Worm (Caenorhabditis elegans): ENCODE data around the gene T12A2.21.

Gene T12A2.21

DNA sequence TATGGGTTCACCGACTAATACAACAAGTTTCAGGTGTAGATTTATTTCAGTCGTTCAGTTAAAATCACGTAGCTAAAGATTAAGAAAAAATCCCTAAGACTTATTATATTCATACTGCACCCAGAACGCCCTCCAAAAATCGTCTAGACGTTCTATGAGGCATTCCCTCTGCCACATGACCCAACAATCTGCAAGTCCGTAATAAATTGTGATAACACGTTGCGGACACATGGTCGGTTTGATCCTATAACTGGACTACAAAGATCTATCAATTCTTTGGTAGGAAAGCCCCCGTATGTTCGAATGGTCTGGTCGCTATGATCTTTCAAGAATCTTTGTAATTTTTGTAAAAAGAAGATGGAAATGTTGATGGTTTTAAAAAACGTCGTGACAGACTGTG lies 20.6 kb downstream of the T12A2.21 start:
- TF ChIP-seq unc-120 (tag; optimal IDR thresholded peaks at IDR 0.05; ENCODE audit: poor library complexity, severe bottlenecking) (no peak), flh-1 (GFP tag; optimal IDR thresholded peaks at IDR 0.05) (no peak), unc-62 (GFP tag; optimal IDR thresholded peaks at IDR 0.05) (no peak), sem-2 (GFP tag; optimal IDR thresholded peaks at IDR 0.05) (no peak), lin-32 (GFP tag; optimal IDR thresholded peaks at IDR 0.05) (no peak), tbx-8 (GFP tag; optimal IDR thresholded peaks at IDR 0.05) (no peak), ham-2 (GFP tag; optimal IDR thresholded peaks at IDR 0.05) (no peak), mab-5 (tag; optimal IDR thresholded peaks at IDR 0.05) (no peak), lsy-2 (tag; optimal IDR thresholded peaks at IDR 0.05) (no peak), pha-4 (tag; optimal IDR thresholded peaks at IDR 0.05) (no peak), elt-1 (tag; optimal IDR thresholded peaks at IDR 0.05; ENCODE audit: borderline replicate concordance, insufficient read depth) (no peak)

DNA sequence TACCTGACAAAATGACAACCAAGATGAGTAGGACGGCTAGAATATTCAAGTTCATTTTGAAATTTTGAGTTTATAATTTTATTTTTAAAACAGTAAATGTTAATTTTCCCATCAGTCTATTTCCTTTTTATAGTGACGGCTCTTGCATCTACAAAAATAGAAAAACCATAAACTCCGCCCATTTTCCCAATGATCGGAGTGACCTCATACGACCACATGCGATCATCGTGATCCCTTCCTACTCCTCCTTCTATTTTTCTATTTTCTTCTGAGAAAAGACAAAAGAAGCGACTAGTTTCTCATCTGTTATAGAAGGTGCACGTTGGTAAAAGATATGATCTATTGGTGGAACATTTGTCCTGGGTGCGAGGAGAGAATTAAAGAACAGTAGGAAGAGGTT lies 21.1 kb downstream of the T12A2.21 start, which contains the start of gene C23G10.11:
Gene C23G10.11, minus strand, starts transcription at position 101 of the 400 bp plus-strand sequence.
- TF ChIP-seq mab-5 (tag; optimal IDR thresholded peaks at IDR 0.05) (no peak), nhr-12 (tag; optimal IDR thresholded peaks at IDR 0.05) (no peak), pha-4 (tag; optimal IDR thresholded peaks at IDR 0.05) (no peak), nhr-76 (tag; optimal IDR thresholded peaks at IDR 0.05) (no peak), elt-3 (tag; optimal IDR thresholded peaks at IDR 0.05) (no peak), lin-13 (tag; optimal IDR thresholded peaks at IDR 0.05) (no peak), snpc-4 (tag; optimal IDR thresholded peaks at IDR 0.05) (no peak), ztf-11 (tag; optimal IDR thresholded peaks at IDR 0.05) (no peak)

DNA sequence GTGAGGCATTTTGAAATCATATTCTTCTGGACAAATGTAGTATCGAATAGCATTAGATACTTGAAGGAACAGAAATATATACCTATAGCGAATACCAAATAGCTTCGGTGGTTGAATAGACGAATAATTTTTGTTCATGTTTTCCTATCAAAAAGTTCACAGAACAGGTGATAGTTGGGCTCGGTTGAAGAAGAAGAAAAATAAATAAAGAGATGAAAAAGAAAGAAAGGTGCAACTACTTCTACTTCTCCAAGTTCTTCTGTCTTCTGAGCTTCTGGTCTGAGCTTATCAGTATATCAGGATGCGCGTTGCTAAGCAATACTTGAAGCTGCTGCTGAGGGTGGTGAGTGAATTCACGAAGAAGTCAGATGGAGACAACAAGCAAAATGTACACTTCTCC lies 22.6 kb downstream of the T12A2.21 start, which contains the start of gene C23G10.10:
Gene C23G10.10, minus strand, starts transcription at position 101 of the 400 bp plus-strand sequence.
- TF ChIP-seq lsy-2 (tag; optimal IDR thresholded peaks at IDR 0.05) = no peak

DNA sequence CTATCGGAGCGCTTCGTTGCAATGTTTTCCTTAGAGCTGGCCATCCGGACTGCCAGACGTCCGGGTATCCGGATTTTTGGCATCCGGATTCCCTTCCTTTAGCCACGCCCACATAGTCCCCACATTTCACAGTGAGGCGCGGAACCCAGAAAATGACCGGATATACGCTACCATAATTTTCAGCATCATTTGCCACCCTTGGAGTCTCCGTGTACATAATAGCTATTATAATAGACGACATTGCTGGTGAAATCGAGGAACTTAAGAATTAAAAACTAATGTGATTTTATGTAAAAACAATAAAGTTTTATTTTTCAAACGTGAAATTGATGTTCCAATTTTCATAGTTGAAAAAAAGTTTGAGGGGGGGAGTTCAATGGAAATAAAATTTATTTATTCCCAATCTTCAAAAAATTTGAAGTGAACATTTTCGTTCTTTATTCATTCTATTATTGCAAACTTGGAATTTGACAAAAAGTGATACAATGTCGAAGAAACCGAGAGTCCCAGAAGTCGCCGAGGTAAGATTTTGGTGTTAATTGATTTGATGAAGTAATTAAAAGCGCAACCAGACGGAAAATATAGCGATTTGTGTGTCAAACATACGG lies 26.2 kb downstream of the T12A2.21 start:
- no peak for TF ChIP-seq ceh-43 (GFP tag; optimal IDR thresholded peaks at IDR 0.05)
- no peak for TF ChIP-seq mab-5 (tag; optimal IDR thresholded peaks at IDR 0.05)
- TF ChIP-seq sem-2 (GFP tag; optimal IDR thresholded peaks at IDR 0.05) = no peak
- no peak for TF ChIP-seq nhr-2 (tag; optimal IDR thresholded peaks at IDR 0.05)
- no peak for TF ChIP-seq elt-1 (tag; optimal IDR thresholded peaks at IDR 0.05; ENCODE audit: borderline replicate concordance, insufficient read depth)
- TF ChIP-seq mep-1 (tag; optimal IDR thresholded peaks at IDR 0.05) = no peak
- TF ChIP-seq M03D4.4 (tag; optimal IDR thresholded peaks at IDR 0.05) = no peak
- no peak for TF ChIP-seq tbx-8 (GFP tag; optimal IDR thresholded peaks at IDR 0.05)
- no peak for TF ChIP-seq mls-2 (tag; optimal IDR thresholded peaks at IDR 0.05)
- no peak for TF ChIP-seq snpc-4 (tag; optimal IDR thresholded peaks at IDR 0.05)

ce11 chrIII:6208984-6209383 lies 27.6 kb downstream of the T12A2.21 start, which contains the start of gene C23G10.1:
Gene C23G10.1, plus strand, starts transcription at chrIII:6209284.
- TF ChIP-seq lin-13 (tag; optimal IDR thresholded peaks at IDR 0.05) (no peak), unc-62 (GFP tag; optimal IDR thresholded peaks at IDR 0.05) (no peak), mls-2 (tag; optimal IDR thresholded peaks at IDR 0.05) (no peak), ceh-43 (GFP tag; optimal IDR thresholded peaks at IDR 0.05) (no peak), elt-3 (tag; optimal IDR thresholded peaks at IDR 0.05) (no peak), cnd-1 (tag; optimal IDR thresholded peaks at IDR 0.05) (no peak), nhr-76 (tag; optimal IDR thresholded peaks at IDR 0.05) (no peak), nhr-28 (tag; optimal IDR thresholded peaks at IDR 0.05) (no peak), M03D4.4 (tag; optimal IDR thresholded peaks at IDR 0.05) (no peak), drap-1 (GFP tag; optimal IDR thresholded peaks at IDR 0.05) (no peak), ces-1 (GFP tag; optimal IDR thresholded peaks at IDR 0.05) (no peak), sem-2 (GFP tag; optimal IDR thresholded peaks at IDR 0.05) (no peak)

DNA sequence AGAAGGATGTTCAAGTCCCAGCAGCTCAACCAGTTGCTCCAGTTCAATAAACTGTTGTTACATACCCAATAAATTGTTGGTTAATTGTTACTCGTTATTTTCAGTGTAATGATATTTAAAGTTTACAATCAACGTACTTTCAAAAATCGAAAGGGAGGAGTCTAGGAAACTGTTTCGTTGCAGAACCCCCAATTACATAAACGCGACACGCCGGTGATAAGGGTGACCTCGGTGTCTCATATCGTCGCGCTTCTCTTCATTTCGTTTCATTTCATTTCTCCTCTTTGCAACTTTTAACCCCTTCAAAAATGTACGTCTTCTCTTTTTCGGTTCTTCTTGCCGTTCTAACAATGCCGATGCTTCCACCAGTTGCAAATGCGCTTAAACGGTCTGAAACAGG lies 28.7 kb downstream of the T12A2.21 start, which contains the start of gene C23G10.2:
Gene C23G10.2, plus strand, starts transcription at position 184 of the 400 bp plus-strand sequence.
- TF ChIP-seq nhr-2 (tag; optimal IDR thresholded peaks at IDR 0.05) (no peak), tbx-8 (GFP tag; optimal IDR thresholded peaks at IDR 0.05) (no peak), lsy-2 (tag; optimal IDR thresholded peaks at IDR 0.05) (no peak), unc-120 (tag; optimal IDR thresholded peaks at IDR 0.05; ENCODE audit: poor library complexity, severe bottlenecking) (no peak), ceh-83 (GFP tag; optimal IDR thresholded peaks at IDR 0.05) (no peak), ceh-39 (tag; optimal IDR thresholded peaks at IDR 0.05) (no peak), unc-39 (tag; optimal IDR thresholded peaks at IDR 0.05) (no peak), mls-2 (tag; optimal IDR thresholded peaks at IDR 0.05) (no peak), pha-4 (tag; optimal IDR thresholded peaks at IDR 0.05) (no peak)
